Fruit fly (Drosophila melanogaster): ENCODE results near the gene nkd.

The nkd gene

DNA sequence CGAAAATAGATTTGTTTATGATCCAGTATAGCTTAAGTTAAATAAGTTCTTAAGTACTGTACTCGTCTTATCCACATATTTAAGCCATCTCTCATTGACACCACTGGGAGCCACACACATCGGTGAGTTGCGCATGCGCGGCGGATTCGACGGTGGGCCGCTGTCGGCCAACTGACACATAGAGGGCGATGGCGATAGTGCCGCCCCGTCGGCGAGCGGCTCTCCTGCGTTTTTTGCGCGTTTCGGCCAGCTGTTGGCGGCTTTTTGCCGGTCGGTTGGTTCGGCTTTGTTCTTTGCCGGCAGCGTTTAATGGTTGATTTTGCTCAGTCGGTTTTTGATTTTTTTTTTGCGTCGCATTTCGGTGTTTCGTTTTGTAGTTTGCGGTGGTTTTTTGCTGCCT is 9.0 kb upstream of the nkd start:
- TF ChIP-seq CG13204 (GFP tag; optimal IDR thresholded peaks at IDR 0.05) (peak; percentile 51), D1 (tag; optimal IDR thresholded peaks at IDR 0.05) (no peak)

DNA sequence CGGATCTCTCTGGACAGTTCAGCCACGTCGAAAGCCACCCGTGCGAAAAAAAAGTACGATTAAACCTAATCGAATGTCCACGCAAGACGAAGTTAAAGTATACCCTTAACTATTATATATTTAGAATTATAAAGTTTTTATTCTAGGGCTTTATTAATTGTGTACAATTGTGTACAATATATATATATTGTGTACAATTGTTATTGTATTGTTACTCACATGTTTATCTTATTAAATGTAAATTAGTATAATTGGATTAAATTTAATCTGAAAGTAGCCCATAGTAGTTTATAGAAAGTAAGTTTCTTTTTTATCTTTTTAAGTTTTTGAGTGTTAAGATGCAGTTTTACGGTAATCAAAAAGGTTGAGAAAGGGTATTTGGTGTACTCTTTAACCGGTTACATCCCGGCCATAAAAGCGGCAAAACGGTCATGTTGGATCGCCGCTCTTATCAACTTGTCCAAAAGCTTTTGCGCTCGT is 8.1 kb upstream of the nkd start, which contains the start of gene CG43407:
CG43407 (minus strand) TSS at position 51 of the 480 bp plus-strand sequence.
- TF ChIP-seq CG34367 (tag; optimal IDR thresholded peaks at IDR 0.05) (no peak), CG13204 (GFP tag; optimal IDR thresholded peaks at IDR 0.05) (no peak), CG17806 (tag; optimal IDR thresholded peaks at IDR 0.05) (peak; percentile 26), D1 (tag; optimal IDR thresholded peaks at IDR 0.05) (no peak), CG32121 (GFP tag; IDR thresholded peaks at IDR 0.05) (no peak), CG8301 (tag; optimal IDR thresholded peaks at IDR 0.05) (no peak), CG14655 (GFP tag; optimal IDR thresholded peaks at IDR 0.05) (peak; percentile 28), CG9948 (tag; optimal IDR thresholded peaks at IDR 0.05) (no peak), EcR (GFP tag; optimal IDR thresholded peaks at IDR 0.05) (no peak), CG4496 (GFP tag; IDR thresholded peaks at IDR 0.05) (no peak), Ets98B (GFP tag; IDR thresholded peaks at IDR 0.05) (no peak), CG8159 (tag; optimal IDR thresholded peaks at IDR 0.05) (peak; percentile 67), Snoo (tag; optimal IDR thresholded peaks at IDR 0.05) (no peak), Pif1A (GFP tag; optimal IDR thresholded peaks at IDR 0.05) (no peak), CG10348 (GFP tag; IDR thresholded peaks at IDR 0.05) (no peak), CG15710 (tag; optimal IDR thresholded peaks at IDR 0.05) (peak; percentile 57)

DNA sequence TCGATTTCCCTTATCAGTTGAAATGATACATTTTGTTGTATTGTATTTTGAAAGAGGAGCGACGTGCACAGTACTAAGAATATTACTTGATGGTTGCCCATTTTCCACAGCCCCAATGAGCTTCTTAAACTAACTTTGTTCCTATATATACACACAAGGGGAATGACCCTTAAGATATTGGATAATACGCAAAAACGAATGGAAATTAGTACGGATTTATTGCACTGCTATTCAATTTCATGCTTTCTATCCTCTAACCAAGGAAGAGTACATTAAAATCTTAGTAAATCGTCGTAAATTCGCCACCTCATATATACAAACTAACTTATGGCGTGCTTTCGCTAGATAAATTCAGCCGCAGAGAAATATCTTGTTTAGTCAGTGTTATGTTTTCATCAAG is 6.7 kb upstream of the nkd start, which contains the start of gene Acp76A:
Acp76A (minus strand) TSS at position 101 of the 400 bp plus-strand sequence.
- TF ChIP-seq CG14655 (GFP tag; optimal IDR thresholded peaks at IDR 0.05) (no peak), CG32121 (GFP tag; IDR thresholded peaks at IDR 0.05) (no peak), CG8159 (tag; optimal IDR thresholded peaks at IDR 0.05) (no peak), CG8301 (tag; optimal IDR thresholded peaks at IDR 0.05) (no peak), CG12605 (GFP tag; IDR thresholded peaks at IDR 0.05) (no peak)

dm6 chr3L:19049669-19050510 is 4.6 kb upstream of the nkd start:
- TF ChIP-seq CG10348 (GFP tag; IDR thresholded peaks at IDR 0.05) (no peak), Pif1B (GFP tag; optimal IDR thresholded peaks at IDR 0.05) (no peak), CG9948 (tag; optimal IDR thresholded peaks at IDR 0.05) (no peak), CG17806 (tag; optimal IDR thresholded peaks at IDR 0.05) (no peak), CG34367 (tag; optimal IDR thresholded peaks at IDR 0.05) (no peak), CG8301 (tag; optimal IDR thresholded peaks at IDR 0.05) (no peak), Ets98B (GFP tag; IDR thresholded peaks at IDR 0.05) (no peak), CG8159 (tag; optimal IDR thresholded peaks at IDR 0.05) (no peak), CG32121 (GFP tag; IDR thresholded peaks at IDR 0.05) (no peak), EcR (GFP tag; optimal IDR thresholded peaks at IDR 0.05) (peak; percentile 9), CG13204 (GFP tag; optimal IDR thresholded peaks at IDR 0.05) (peak; percentile 60)

DNA sequence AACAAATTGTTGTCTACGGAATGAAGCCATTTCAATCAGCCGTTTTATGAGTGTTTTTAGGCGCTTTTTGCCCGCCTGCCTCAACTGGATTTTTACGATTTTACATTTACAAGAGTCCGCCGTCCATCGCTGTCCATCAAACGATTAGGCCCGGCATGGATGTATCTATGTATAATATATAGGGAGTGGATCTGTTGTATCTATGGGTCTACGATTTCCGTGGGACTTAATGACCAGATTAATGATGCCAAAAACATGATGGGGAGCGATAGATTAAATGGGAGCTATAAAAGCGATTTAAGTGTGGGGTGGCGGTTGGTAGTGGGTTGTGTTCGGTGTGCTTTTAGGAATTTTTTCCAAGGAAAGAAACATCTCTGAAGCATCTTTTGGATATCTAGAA is 3.5 kb upstream of the nkd start:
- TF ChIP-seq Ets98B (GFP tag; IDR thresholded peaks at IDR 0.05), result no peak
- no peak for TF ChIP-seq CG13204 (GFP tag; optimal IDR thresholded peaks at IDR 0.05)
- no peak for TF ChIP-seq Pif1A (GFP tag; optimal IDR thresholded peaks at IDR 0.05)
- TF ChIP-seq CG4496 (GFP tag; IDR thresholded peaks at IDR 0.05), result no peak
- TF ChIP-seq CG14655 (GFP tag; optimal IDR thresholded peaks at IDR 0.05), result no peak
- no peak for TF ChIP-seq EcR (GFP tag; optimal IDR thresholded peaks at IDR 0.05)
- no peak for TF ChIP-seq CG10348 (GFP tag; IDR thresholded peaks at IDR 0.05)
- TF ChIP-seq Pif1B (GFP tag; optimal IDR thresholded peaks at IDR 0.05), result no peak
- no peak for TF ChIP-seq CG9948 (tag; optimal IDR thresholded peaks at IDR 0.05)
- no peak for TF ChIP-seq Snoo (tag; optimal IDR thresholded peaks at IDR 0.05)
- TF ChIP-seq CG8159 (tag; optimal IDR thresholded peaks at IDR 0.05), result no peak
- no peak for TF ChIP-seq gl (tag; optimal IDR thresholded peaks at IDR 0.05)
- TF ChIP-seq CG34367 (tag; optimal IDR thresholded peaks at IDR 0.05), result no peak
- TF ChIP-seq CG8301 (tag; optimal IDR thresholded peaks at IDR 0.05), result no peak
- no peak for TF ChIP-seq D1 (tag; optimal IDR thresholded peaks at IDR 0.05)

dm6 chr3L:19048257-19048656 is 3.0 kb upstream of the nkd start:
- TF ChIP-seq CG8301 (tag; optimal IDR thresholded peaks at IDR 0.05) (no peak), fd96Ca (GFP tag; IDR thresholded peaks at IDR 0.05) (no peak), CG32121 (GFP tag; IDR thresholded peaks at IDR 0.05) (no peak), CG4496 (GFP tag; IDR thresholded peaks at IDR 0.05) (no peak), rn (GFP tag; IDR thresholded peaks at IDR 0.05) (no peak), Pif1B (GFP tag; optimal IDR thresholded peaks at IDR 0.05) (no peak), CG12605 (GFP tag; IDR thresholded peaks at IDR 0.05) (no peak), CG34367 (tag; optimal IDR thresholded peaks at IDR 0.05) (no peak), EcR (GFP tag; optimal IDR thresholded peaks at IDR 0.05) (no peak), CG17806 (tag; optimal IDR thresholded peaks at IDR 0.05) (no peak), CG8159 (tag; optimal IDR thresholded peaks at IDR 0.05) (no peak), CG10348 (GFP tag; IDR thresholded peaks at IDR 0.05) (no peak), CG9948 (tag; optimal IDR thresholded peaks at IDR 0.05) (no peak), Snoo (tag; optimal IDR thresholded peaks at IDR 0.05) (no peak), CG13204 (GFP tag; optimal IDR thresholded peaks at IDR 0.05) (no peak), Pif1A (GFP tag; optimal IDR thresholded peaks at IDR 0.05) (no peak)
